Worm (Caenorhabditis elegans) whole organism, L4 larva: ENCODE results near the gene gst-44.

Source experiments
- F37D6.2 ChIP-seq: sonication (generic microtip); optimal IDR thresholded peaks from 2 replicates; lab custom pipeline; 2016; ENCODE audit warnings: mild to moderate bottlenecking, missing genetic modification characterization, missing compliant biosample characterization
- F49E8.2 ChIP-seq: sonication (generic microtip); optimal IDR thresholded peaks from 2 replicates; lab custom pipeline; 2016; ENCODE audit warnings: missing compliant biosample characterization, mild to moderate bottlenecking, missing genetic modification characterization, borderline replicate concordance
- Y105C5A.15 ChIP-seq: fragments of 200-800 bp; sonication (Bioruptor generic); IDR thresholded peaks from 2 replicates; pipeline ENCODE4 v1.3.6; 2022; ENCODE audit warnings: missing genetic modification characterization, missing compliant biosample characterization
- ZK337.2 ChIP-seq: fragments of 200-800 bp; sonication (Bioruptor generic); IDR thresholded peaks from 2 replicates; pipeline ENCODE4 v1.3.6; 2022; ENCODE audit warnings: missing genetic modification reagents, missing genetic modification characterization, missing compliant biosample characterization
- aha-1 ChIP-seq: fragments of 150-350 bp; peaks from one replicate; lab custom pipeline; 2014; ENCODE audit warnings: missing biosample characterization, missing genetic modification characterization
- ama-1 ChIP-seq: fragments of 150-350 bp; optimal IDR thresholded peaks from 2 replicates; lab custom pipeline; 2014; ENCODE audit warnings: inconsistent platforms, mixed read lengths
- attf-4 ChIP-seq: sonication (generic microtip); optimal IDR thresholded peaks from 3 replicates; lab custom pipeline; 2017; ENCODE audit warnings: missing biosample characterization, missing genetic modification characterization
- ceh-82 ChIP-seq: sonication (generic microtip); optimal IDR thresholded peaks from 2 replicates; lab custom pipeline; 2017; ENCODE audit warnings: missing biosample characterization, missing genetic modification characterization
- daf-12 ChIP-seq: fragments of 150-350 bp; optimal IDR thresholded peaks from 2 replicates; lab custom pipeline; 2014; ENCODE audit warnings: missing biosample characterization, missing genetic modification reagents, missing genetic modification characterization
- duxl-1 ChIP-seq: sonication (generic microtip); optimal IDR thresholded peaks from 2 replicates; lab custom pipeline; 2016; ENCODE audit warnings: mild to moderate bottlenecking, missing genetic modification characterization, moderate library complexity, missing compliant biosample characterization; ENCODE audit not compliant: poor library complexity
- dve-1 ChIP-seq: sonication (generic microtip); optimal IDR thresholded peaks from 2 replicates; lab custom pipeline; 2017; ENCODE audit warnings: antibody characterized with exemption, mild to moderate bottlenecking, missing genetic modification characterization, missing compliant biosample characterization; ENCODE audit not compliant: insufficient read depth
- egl-27 ChIP-seq: sonication (generic microtip); optimal IDR thresholded peaks from 3 replicates; lab custom pipeline; 2017; ENCODE audit warnings: missing biosample characterization, missing genetic modification reagents, missing genetic modification characterization
- egl-43 ChIP-seq: fragments of 200-800 bp; sonication (Bioruptor generic); IDR thresholded peaks from 2 replicates; pipeline ENCODE4 v1.3.6; 2022; ENCODE audit warnings: missing genetic modification reagents, missing genetic modification characterization, missing compliant biosample characterization
- hif-1 ChIP-seq, 2 experiments: sonication (generic microtip); optimal IDR thresholded peaks; 2 replicates each; lab custom pipeline; 2016 to 2017; ENCODE audit warnings: missing compliant biosample characterization in 2 of 2, missing genetic modification characterization in 2 of 2, missing genetic modification reagents in 2 of 2, missing genotype in 2 of 2, mild to moderate bottlenecking in 1 of 2
- hmg-1.1 ChIP-seq: fragments of 200-800 bp; sonication (Bioruptor generic); IDR thresholded peaks from 2 replicates; pipeline ENCODE4 v1.3.6; 2022; ENCODE audit warnings: missing genetic modification reagents, missing genetic modification characterization, missing compliant biosample characterization
- jun-1 ChIP-seq: fragments of 150-350 bp; optimal IDR thresholded peaks from 2 replicates; lab custom pipeline; 2014; ENCODE audit warnings: missing biosample characterization, missing genetic modification reagents, missing genetic modification characterization
- lim-7 ChIP-seq: fragments of 200-800 bp; sonication (Bioruptor generic); IDR thresholded peaks from 2 replicates; pipeline ENCODE4 v1.3.6; 2022; ENCODE audit warnings: missing genetic modification characterization, missing compliant biosample characterization
- lin-29 ChIP-seq: fragments of 200-800 bp; sonication (Bioruptor generic); IDR thresholded peaks from 2 replicates; pipeline ENCODE4 v1.3.6; 2022; ENCODE audit warnings: missing genetic modification reagents, missing genetic modification characterization, missing compliant biosample characterization
- lin-38 ChIP-seq: fragments of 200-800 bp; sonication (Bioruptor generic); IDR thresholded peaks from 2 replicates; pipeline ENCODE4 v1.3.6; 2022; ENCODE audit warnings: missing genetic modification reagents, missing genetic modification characterization, missing compliant biosample characterization
- lin-39 ChIP-seq: fragments of 150-350 bp; optimal IDR thresholded peaks from 2 replicates; lab custom pipeline; 2014; ENCODE audit warnings: missing biosample characterization, missing genetic modification reagents, missing genetic modification characterization
- madf-5 ChIP-seq, 2 experiments: fragments of 200-800 bp; sonication (Bioruptor generic); IDR thresholded peaks; 2 replicates each; pipeline ENCODE4 v1.3.6; 2022; ENCODE audit warnings: missing compliant biosample characterization in 2 of 2, missing genetic modification characterization in 2 of 2
- madf-9 ChIP-seq: fragments of 200-800 bp; sonication (Bioruptor generic); conservative IDR thresholded peaks from 2 replicates; pipeline ENCODE4 v1.3.6; 2022; ENCODE audit warnings: missing genetic modification reagents, missing genetic modification characterization, missing compliant biosample characterization
- mep-1 ChIP-seq: fragments of 150-350 bp; sonication (generic microtip); optimal IDR thresholded peaks from 3 replicates; lab custom pipeline; 2014; ENCODE audit warnings: missing biosample characterization, missing genetic modification characterization
- mes-2 ChIP-seq: sonication (generic microtip); optimal IDR thresholded peaks from 2 replicates; lab custom pipeline; 2016; ENCODE audit warnings: missing genotype, mild to moderate bottlenecking, missing genetic modification characterization, missing compliant biosample characterization; ENCODE audit not compliant: poor library complexity, severe bottlenecking
- mxl-2 ChIP-seq: fragments of 200-800 bp; sonication (Bioruptor generic); conservative IDR thresholded peaks from 2 replicates; pipeline ENCODE4 v1.3.6; 2022; ENCODE audit warnings: missing genetic modification reagents, missing genetic modification characterization, missing compliant biosample characterization
- nhr-237 ChIP-seq: sonication (generic microtip); optimal IDR thresholded peaks from 2 replicates; lab custom pipeline; 2017; ENCODE audit warnings: missing biosample characterization, missing genetic modification characterization
- nhr-41 ChIP-seq: fragments of 200-800 bp; sonication (Bioruptor generic); IDR thresholded peaks from 2 replicates; pipeline ENCODE4 v1.3.6; 2022; ENCODE audit warnings: missing genetic modification reagents, missing genetic modification characterization, missing compliant biosample characterization
- nhr-42 ChIP-seq: fragments of 200-800 bp; sonication (Bioruptor generic); IDR thresholded peaks from 2 replicates; pipeline ENCODE4 v1.3.6; 2022; ENCODE audit warnings: missing genetic modification characterization, missing compliant biosample characterization
- nhr-48 ChIP-seq: sonication (generic microtip); optimal IDR thresholded peaks from 2 replicates; lab custom pipeline; 2016; ENCODE audit warnings: mild to moderate bottlenecking, missing genetic modification characterization, missing compliant biosample characterization
- nhr-6 ChIP-seq: fragments of 150-350 bp; optimal IDR thresholded peaks from 2 replicates; lab custom pipeline; 2014; ENCODE audit warnings: missing biosample characterization, missing genetic modification characterization
- rbr-2 ChIP-seq: sonication (generic microtip); optimal IDR thresholded peaks from 2 replicates; lab custom pipeline; 2016; ENCODE audit warnings: missing genotype, missing genetic modification characterization, missing compliant biosample characterization
- skn-1 ChIP-seq: fragments of 150-350 bp; optimal IDR thresholded peaks from 2 replicates; lab custom pipeline; 2014; ENCODE audit warnings: missing biosample characterization, missing genetic modification characterization
- unc-130 ChIP-seq: sonication (generic microtip); optimal IDR thresholded peaks from 2 replicates; lab custom pipeline; 2016; ENCODE audit warnings: missing genetic modification reagents, missing genetic modification characterization, missing compliant biosample characterization
- unc-39 ChIP-seq: sonication (generic microtip); optimal IDR thresholded peaks from 2 replicates; lab custom pipeline; 2017; ENCODE audit warnings: missing biosample characterization, missing genetic modification characterization
- unc-62 ChIP-seq, 3 experiments: fragments of 150-350 bp in 1 of 3; sonication (generic microtip); optimal IDR thresholded peaks in 2 of 3; peaks in 1 of 3; 1 replicate in 1 of 3; 2 replicates in 2 of 3; lab custom pipeline; 2014 to 2017; ENCODE audit warnings: missing biosample characterization in 3 of 3, missing genetic modification characterization in 3 of 3, missing genetic modification reagents in 3 of 3, missing genotype in 1 of 3
- vab-7 ChIP-seq: fragments of 200-800 bp; sonication (Bioruptor generic); IDR thresholded peaks from 2 replicates; pipeline ENCODE4 v1.3.6; 2022; ENCODE audit warnings: missing genetic modification reagents, missing genetic modification characterization, missing compliant biosample characterization
- zip-11 ChIP-seq: fragments of 200-800 bp; sonication (Bioruptor generic); IDR thresholded peaks from 2 replicates; pipeline ENCODE4 v1.3.6; 2022; ENCODE audit warnings: missing genetic modification characterization, missing compliant biosample characterization
- ztf-11 ChIP-seq: fragments of 150-350 bp; optimal IDR thresholded peaks from 2 replicates; lab custom pipeline; 2014; ENCODE audit warnings: missing biosample characterization, missing genetic modification characterization
- ztf-7 ChIP-seq: fragments of 150-350 bp; optimal IDR thresholded peaks from 2 replicates; lab custom pipeline; 2014; ENCODE audit warnings: missing biosample characterization, missing genetic modification characterization

The gst-44 gene

ce11 chrV:16401519-16401918 is 10.8 kb downstream of the gst-44 start, which contains the start of gene F13A7.14 (continued):
- TF ChIP-seq vab-7 (0 out of 2 replicates have a peak, but pooled peaks have one; percentile 16), mep-1 (tag; lab: Kevin White, UChicago) (no peak), ceh-82 (no peak), nhr-6 (tag; lab: Kevin White, UChicago) (peak; percentile 14), zip-11 (no peak), F37D6.2 (peak; percentile 33), mes-2 (tag; lab: Kevin White, UChicago) (peak; percentile 100), F49E8.2 (tag; lab: Kevin White, UChicago) (peak; percentile 19), lin-29 (GFP tag; lab: Robert Waterston, UW) (no peak), skn-1 (no peak), madf-5 (GFP tag; IDR thresholded peaks at IDR 0.05; lab: Robert Waterston, UW) (peak in 1 of 2 experiments; percentile 76; a peak in 1 of 4 replicates), madf-9 (GFP tag; lab: Robert Waterston, UW) (peak; percentile 71), mxl-2 (GFP tag; lab: Robert Waterston, UW) (no peak), jun-1 (no peak), daf-12 (tag; lab: Kevin White, UChicago) (no peak), egl-43 (no peak), rbr-2 (peak; percentile 52), egl-27 (tag; lab: Kevin White, UChicago) (no peak), Y105C5A.15 (GFP tag; lab: Robert Waterston, UW) (no peak), nhr-42 (GFP tag; lab: Robert Waterston, UW) (peak; percentile 38; the same call in 1 of the 2 replicates), nhr-41 (no peak), nhr-48 (tag; lab: Kevin White, UChicago) (peak; percentile 17), duxl-1 (tag; lab: Kevin White, UChicago) (peak; percentile 85), lin-39 (tag; lab: Kevin White, UChicago) (no peak), dve-1 (no peak), unc-130 (GFP tag; lab: Kevin White, UChicago) (peak; percentile 87), ztf-7 (tag; lab: Kevin White, UChicago) (peak; percentile 42), hif-1 (tag; optimal IDR thresholded peaks at IDR 0.05; lab: Kevin White, UChicago) (peak in 1 of 2 experiments; percentile 90), ama-1 (no peak), aha-1 (peak; percentile 66), hmg-1.1 (GFP tag; lab: Robert Waterston, UW) (peak; percentile 59)

- TF ChIP-seq nhr-237 (tag; lab: Kevin White, UChicago) (no peak), aha-1 (no peak), ZK337.2 (GFP tag; lab: Robert Waterston, UW) (no peak), unc-39 (no peak)
Measured at ce11 chrV:16403974-16404373, 13.3 kb downstream of the gst-44 start, which contains the start of gene syp-1. Gene syp-1 (plus strand): TSS chrV:16404274.

ce11 chrV:16405366-16405765 is 14.7 kb downstream of the gst-44 start:
- peak; percentile 75 for TF ChIP-seq lin-38 (GFP tag; lab: Robert Waterston, UW)
- no peak for TF ChIP-seq lim-7 (GFP tag; lab: Robert Waterston, UW)

ce11 chrV:16406357-16406756 is 15.7 kb downstream of the gst-44 start:
- TF ChIP-seq unc-62 (GFP tag; optimal IDR thresholded peaks at IDR 0.05 in 1 of 2; lab: Kevin White, UChicago) (peak in 1 of 2 experiments; percentile 70), unc-62 (tag; optimal IDR thresholded peaks at IDR 0.05; lab: Kevin White, UChicago) (no peak), attf-4 (no peak), ztf-11 (tag; lab: Kevin White, UChicago) (no peak), hif-1 (tag; optimal IDR thresholded peaks at IDR 0.05; lab: Kevin White, UChicago) (no peak)
